Worm (Caenorhabditis elegans): Measurements from ENCODE around the gene gars-1.

ce11 chrIII:5150980-5151379, 12.4 kb downstream of the gars-1 start:
- TF ChIP-seq R02D3.7 (tag; optimal IDR thresholded peaks at IDR 0.05) (no peak), elt-2 (tag; optimal IDR thresholded peaks at IDR 0.05) (no peak), fkh-10 (GFP tag; optimal IDR thresholded peaks at IDR 0.05) (no peak)

Data from whole organism, L3 larva.